Fruit fly (Drosophila melanogaster) whole organism, embryonic: Measurements from ENCODE around the gene Cyp4d14.

Experiments used
- ATbp ChIP-seq: fragments of 200-800 bp; sonication (Bioruptor generic); optimal IDR thresholded peaks from 2 replicates; lab custom pipeline; 2017; ENCODE audit warnings: missing biosample characterization, mild to moderate bottlenecking, missing genetic modification characterization, missing genetic modification reagents
- Awh ChIP-seq: fragments of 200-800 bp; sonication (Bioruptor generic); IDR thresholded peaks from 2 replicates; pipeline ENCODE4, ENCODE4 v1.3.6; 2022; ENCODE audit warnings: missing biosample characterization, missing genetic modification characterization
- CG12942 ChIP-seq: fragments of 200-800 bp; sonication (Bioruptor generic); optimal IDR thresholded peaks from 3 replicates; lab custom pipeline; 2016; ENCODE audit warnings: missing biosample characterization, missing genetic modification characterization
- CG13894 ChIP-seq: fragments of 200-800 bp; sonication (Bioruptor generic); optimal IDR thresholded peaks from 3 replicates; lab custom pipeline; 2018; ENCODE audit warnings: missing biosample characterization, mild to moderate bottlenecking, missing genetic modification characterization, moderate library complexity
- CG14050 ChIP-seq: fragments of 200-800 bp; sonication (Bioruptor generic); IDR thresholded peaks from 3 replicates; pipeline ENCODE4 v1.3.6; 2022; ENCODE audit warnings: missing biosample characterization, missing genetic modification characterization
- CG14441 ChIP-seq: fragments of 200-800 bp; sonication (Bioruptor generic); IDR thresholded peaks from 2 replicates; pipeline ENCODE4 v1.3.6; 2022; ENCODE audit warnings: missing biosample characterization, missing genetic modification characterization
- CG17802 ChIP-seq: fragments of 200-800 bp; sonication (Bioruptor generic); optimal IDR thresholded peaks from 2 replicates; lab custom pipeline; 2018; ENCODE audit warnings: missing biosample characterization, mild to moderate bottlenecking, missing genetic modification characterization, moderate library complexity
- CG18262 ChIP-seq: fragments of 200-800 bp; optimal IDR thresholded peaks from 3 replicates; lab custom pipeline; 2019; ENCODE audit warnings: missing biosample characterization, mild to moderate bottlenecking, missing genetic modification characterization, moderate library complexity
- CG2116 ChIP-seq: fragments of 200-800 bp; sonication (Bioruptor generic); optimal IDR thresholded peaks from 3 replicates; lab custom pipeline; 2018; ENCODE audit warnings: missing biosample characterization, mild to moderate bottlenecking, missing genetic modification characterization
- CG32772 ChIP-seq: fragments of 200-800 bp; sonication (Bioruptor generic); IDR thresholded peaks from 2 replicates; pipeline ENCODE4 v1.3.6; 2022; ENCODE audit warnings: missing biosample characterization, missing genetic modification characterization
- CG3995 ChIP-seq: fragments of 200-800 bp; sonication (Bioruptor generic); optimal IDR thresholded peaks from 3 replicates; lab custom pipeline; 2016; ENCODE audit warnings: missing biosample characterization, missing genetic modification characterization
- CG6689 ChIP-seq: fragments of 200-800 bp; sonication (Bioruptor generic); IDR thresholded peaks from 2 replicates; pipeline ENCODE4 v1.3.6; 2022; ENCODE audit warnings: missing biosample characterization, missing genetic modification characterization
- CG6765 ChIP-seq: fragments of 200-800 bp; sonication (Bioruptor generic); optimal IDR thresholded peaks from 3 replicates; lab custom pipeline; 2017; ENCODE audit warnings: missing biosample characterization, mild to moderate bottlenecking, missing genetic modification characterization
- CG7271 ChIP-seq: fragments of 200-800 bp; sonication (Bioruptor generic); optimal IDR thresholded peaks from 2 replicates; lab custom pipeline; 2018; ENCODE audit warnings: missing biosample characterization, mild to moderate bottlenecking, missing genetic modification characterization, moderate library complexity
- CG7357 ChIP-seq: fragments of 200-800 bp; sonication (Bioruptor generic); IDR thresholded peaks from 3 replicates; pipeline ENCODE4 v1.3.6; 2022; ENCODE audit warnings: missing biosample characterization, missing genetic modification characterization
- CG8290 ChIP-seq, 3 experiments: fragments of 200-800 bp; sonication (Bioruptor generic); optimal IDR thresholded peaks; 2 replicates each; lab custom pipeline; 2016 to 2019; ENCODE audit warnings: missing biosample characterization in 3 of 3, missing genetic modification characterization in 3 of 3, mild to moderate bottlenecking in 2 of 3, moderate library complexity in 1 of 3
- CG8359 ChIP-seq: fragments of 200-800 bp; sonication (Bioruptor generic); optimal IDR thresholded peaks from 2 replicates; lab custom pipeline; 2017; ENCODE audit warnings: missing biosample characterization, mild to moderate bottlenecking, missing genetic modification characterization, borderline replicate concordance
- CG9817 ChIP-seq: fragments of 200-800 bp; sonication (Bioruptor generic); optimal IDR thresholded peaks from 2 replicates; lab custom pipeline; 2018; ENCODE audit warnings: missing biosample characterization, mild to moderate bottlenecking, missing genetic modification characterization, moderate library complexity
- D19A ChIP-seq: fragments of 200-800 bp; optimal IDR thresholded peaks from 3 replicates; lab custom pipeline; 2019; ENCODE audit warnings: missing biosample characterization, mild to moderate bottlenecking, missing genetic modification characterization, moderate library complexity
- Ets97D ChIP-seq: fragments of 200-800 bp; sonication (Bioruptor generic); optimal IDR thresholded peaks from 3 replicates; lab custom pipeline; 2016; ENCODE audit warnings: missing biosample characterization, missing genetic modification characterization
- Lim3 ChIP-seq: fragments of 200-800 bp; sonication (Bioruptor generic); IDR thresholded peaks from 2 replicates; pipeline ENCODE4 v1.3.6; 2022; ENCODE audit warnings: missing biosample characterization, missing genetic modification characterization
- Med ChIP-seq: fragments of 200-800 bp; sonication (Bioruptor generic); peaks from one replicate; lab custom pipeline; 2016; ENCODE audit warnings: missing biosample characterization, missing genetic modification characterization, mild to moderate bottlenecking, inconsistent platforms, moderate library complexity
- NfI ChIP-seq: fragments of 200-800 bp; sonication (Bioruptor generic); optimal IDR thresholded peaks from 3 replicates; lab custom pipeline; 2018; ENCODE audit warnings: missing biosample characterization, mild to moderate bottlenecking, missing genetic modification characterization, moderate library complexity
- Opbp ChIP-seq: fragments of 200-800 bp; sonication (Bioruptor generic); IDR thresholded peaks from 3 replicates; pipeline ENCODE4 v1.3.6; 2022; ENCODE audit warnings: missing biosample characterization, missing genetic modification characterization; ENCODE audit not compliant: partially characterized antibody
- Pdp1 ChIP-seq, 2 experiments: fragments of 200-800 bp; sonication (Bioruptor generic); optimal IDR thresholded peaks; 3 replicates each; lab custom pipeline; 2016; ENCODE audit warnings: missing biosample characterization in 2 of 2, missing genetic modification characterization in 2 of 2, mild to moderate bottlenecking in 1 of 2, moderate library complexity in 1 of 2
- Spps ChIP-seq: fragments of 200-800 bp; sonication (Bioruptor generic); optimal IDR thresholded peaks from 2 replicates; lab custom pipeline; 2018; ENCODE audit warnings: missing biosample characterization, mild to moderate bottlenecking, missing genetic modification characterization
- Taf1 ChIP-seq: fragments of 200-800 bp; sonication (Bioruptor generic); IDR thresholded peaks from 2 replicates; pipeline ENCODE4 v1.3.6; 2022; ENCODE audit warnings: missing biosample characterization, missing genetic modification characterization
- bab2 ChIP-seq: fragments of 200-800 bp; sonication (Bioruptor generic); optimal IDR thresholded peaks from 2 replicates; lab custom pipeline; 2016; ENCODE audit warnings: missing biosample characterization, missing genetic modification characterization
- cato ChIP-seq: fragments of 200-800 bp; sonication (Bioruptor generic); optimal IDR thresholded peaks from 2 replicates; lab custom pipeline; 2016; ENCODE audit warnings: missing biosample characterization, missing genetic modification characterization, borderline replicate concordance
- danr ChIP-seq: fragments of 200-800 bp; sonication (Bioruptor generic); IDR thresholded peaks from 2 replicates; pipeline ENCODE4 v1.3.6; 2022; ENCODE audit warnings: missing biosample characterization, missing genetic modification characterization
- dysf ChIP-seq: fragments of 200-800 bp; sonication (Bioruptor generic); IDR thresholded peaks from 3 replicates; pipeline ENCODE4 v1.3.6; 2022; ENCODE audit warnings: missing biosample characterization, missing genetic modification characterization
- exex ChIP-seq: fragments of 200-800 bp; sonication (Bioruptor generic); optimal IDR thresholded peaks from 4 replicates; lab custom pipeline; 2018; ENCODE audit warnings: missing biosample characterization, mild to moderate bottlenecking, missing genetic modification characterization, moderate library complexity
- grau ChIP-seq: fragments of 200-800 bp; optimal IDR thresholded peaks from 3 replicates; lab custom pipeline; 2019; ENCODE audit warnings: missing biosample characterization, mild to moderate bottlenecking, missing genetic modification characterization, moderate library complexity
- lab ChIP-seq: fragments of 200-800 bp; sonication (Bioruptor generic); optimal IDR thresholded peaks from 3 replicates; lab custom pipeline; 2017; ENCODE audit warnings: missing biosample characterization, missing genetic modification characterization, mild to moderate bottlenecking, moderate library complexity, missing genetic modification reagents
- lmd ChIP-seq: fragments of 200-800 bp; sonication (Bioruptor generic); IDR thresholded peaks from 2 replicates; pipeline ENCODE4 v1.3.6; 2022; ENCODE audit warnings: missing biosample characterization, missing genetic modification characterization
- lola ChIP-seq, 3 experiments: fragments of >200 bp in 2 of 3; fragments of 200-800 bp in 1 of 3; sonication (Bioruptor generic) in 1 of 3; optimal IDR thresholded peaks; 2 replicates each; lab custom pipeline; 2017 to 2019; ENCODE audit warnings: missing biosample characterization in 3 of 3, missing genetic modification characterization in 3 of 3, mild to moderate bottlenecking in 1 of 3, moderate library complexity in 1 of 3
- lov ChIP-seq, 2 experiments: fragments of 200-800 bp in 1 of 2; fragments of >200 bp in 1 of 2; sonication (Bioruptor generic) in 1 of 2; IDR thresholded peaks in 1 of 2; optimal IDR thresholded peaks in 1 of 2; 2 replicates in 1 of 2; 3 replicates in 1 of 2; pipeline versions ENCODE4 v1.3.6 to Lab custom; 2017 to 2022; ENCODE audit warnings: missing biosample characterization in 1 of 2, missing genetic modification characterization in 1 of 2
- nerfin-1 ChIP-seq: fragments of 200-800 bp; sonication (Bioruptor generic); optimal IDR thresholded peaks from 3 replicates; lab custom pipeline; 2019; ENCODE audit warnings: missing biosample characterization, mild to moderate bottlenecking, missing genetic modification characterization, moderate library complexity
- odd ChIP-seq: fragments of 200-800 bp; sonication (Bioruptor generic); optimal IDR thresholded peaks from 2 replicates; lab custom pipeline; 2017; ENCODE audit warnings: missing biosample characterization, mild to moderate bottlenecking, missing genetic modification characterization
- p53 ChIP-seq: fragments of 200-800 bp; sonication (Bioruptor generic); optimal IDR thresholded peaks from 2 replicates; lab custom pipeline; 2016; ENCODE audit warnings: missing biosample characterization, missing genetic modification characterization
- phol ChIP-seq: fragments of 200-800 bp; sonication (Bioruptor generic); optimal IDR thresholded peaks from 3 replicates; lab custom pipeline; 2018; ENCODE audit warnings: missing biosample characterization, mild to moderate bottlenecking, missing genetic modification characterization, moderate library complexity
- slp2 ChIP-seq: fragments of 200-800 bp; sonication (Bioruptor generic); optimal IDR thresholded peaks from 2 replicates; lab custom pipeline; 2016; ENCODE audit warnings: missing biosample characterization, missing genetic modification characterization
- twi ChIP-seq: fragments of 200-800 bp; optimal IDR thresholded peaks from 2 replicates; lab custom pipeline; 2019; ENCODE audit warnings: missing biosample characterization, mild to moderate bottlenecking, missing genetic modification characterization, moderate library complexity

Gene Cyp4d14

DNA sequence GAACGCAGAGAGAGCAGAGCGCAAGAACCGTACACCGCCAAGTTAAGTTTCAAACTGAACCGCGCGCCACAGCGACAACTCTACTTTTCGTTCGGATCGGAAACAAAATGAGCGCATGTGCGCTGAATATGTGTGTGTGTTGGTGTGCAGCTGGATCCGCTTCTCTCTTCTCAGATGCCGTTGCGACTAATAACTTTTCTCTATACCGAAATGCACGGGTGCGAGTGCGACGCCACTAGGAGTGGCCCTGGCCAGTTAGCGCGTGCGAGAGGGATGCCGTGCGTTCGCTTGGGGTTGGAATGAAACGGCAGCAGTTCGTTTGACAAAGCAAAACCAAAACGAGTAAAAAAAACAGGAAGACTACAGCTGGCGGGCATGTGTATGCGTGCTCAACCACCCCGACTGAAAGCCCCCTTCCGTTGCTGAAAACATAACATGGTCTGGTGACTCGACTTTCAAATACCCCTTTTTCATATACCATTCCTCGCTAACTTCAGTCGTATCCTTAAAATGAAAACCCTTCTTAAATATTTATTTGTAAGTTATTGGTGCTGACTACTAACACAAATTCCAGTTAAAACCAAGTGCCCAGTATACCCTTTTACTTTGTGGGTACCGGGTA is 38.2 kb downstream of the Cyp4d14 start (continued):
- peak; percentile 100 for TF ChIP-seq cato (GFP tag; lab: Kevin White, UChicago)

DNA sequence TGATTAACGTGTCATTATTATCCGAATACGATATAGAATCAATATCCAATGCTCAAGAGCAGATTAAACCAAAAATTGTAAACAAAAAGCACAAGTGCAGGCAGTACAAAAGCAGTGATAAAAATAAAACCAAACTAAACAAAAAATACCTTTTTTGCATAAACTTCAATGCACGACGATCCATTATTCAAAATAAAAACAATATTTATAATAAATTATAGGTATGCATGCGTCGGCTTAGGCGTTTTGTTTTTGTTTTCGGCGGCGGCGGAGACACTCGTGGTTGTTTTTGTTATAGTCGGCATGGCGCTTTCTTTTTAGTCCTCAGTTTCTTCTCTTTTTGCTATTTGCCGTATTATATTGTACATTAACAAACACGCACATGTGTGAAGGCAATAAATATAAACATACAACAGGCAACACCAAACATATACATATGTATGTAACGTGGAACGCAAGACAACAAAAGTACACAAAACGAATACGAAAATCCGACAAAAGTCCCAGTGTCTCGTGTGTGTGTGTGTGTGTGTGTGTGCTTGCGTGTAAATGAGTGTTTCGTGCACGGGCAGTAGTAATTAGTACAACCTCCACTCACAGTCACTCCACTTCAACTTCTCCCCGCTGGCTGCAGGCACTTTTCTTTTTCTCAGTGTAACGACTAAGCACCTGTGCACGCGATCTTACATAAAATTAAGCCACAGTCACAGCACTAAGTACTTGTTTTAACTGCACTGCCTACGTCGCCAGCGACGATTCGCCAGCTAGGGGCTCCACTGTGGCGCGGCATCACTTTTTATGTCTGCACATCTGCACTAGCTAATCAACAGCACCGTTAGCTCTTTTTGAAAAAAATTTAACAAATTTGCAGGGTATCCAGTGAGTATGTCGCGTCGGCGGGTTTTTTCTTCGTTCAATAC is 39.0 kb downstream of the Cyp4d14 start:
- TF ChIP-seq lov (optimal IDR thresholded peaks at IDR 0.05; lab: Kevin White, UChicago) (peak; percentile 82), lov (GFP tag; IDR thresholded peaks at IDR 0.05; lab: Robert Waterston, UW) (no peak), CG13894 (tag; lab: Kevin White, UChicago) (no peak), ATbp (GFP tag; lab: Kevin White, UChicago) (peak; percentile 34), CG18262 (tag; lab: Kevin White, UChicago) (peak; percentile 6), CG2116 (GFP tag; lab: Kevin White, UChicago) (no peak), twi (tag; lab: Kevin White, UChicago) (peak; percentile 75), CG14050 (GFP tag; lab: Robert Waterston, UW) (peak; percentile 47; the same call in 1 of the 3 replicates), lola (GFP tag; optimal IDR thresholded peaks at IDR 0.05; lab: Kevin White, UChicago) (peak in 1 of 3 experiments; percentile 21), nerfin-1 (tag; lab: Kevin White, UChicago) (no peak), Spps (no peak), slp2 (GFP tag; lab: Kevin White, UChicago) (peak; percentile 50), CG6689 (GFP tag; lab: Robert Waterston, UW) (peak; percentile 37; the same call in 1 of the 2 replicates), dysf (GFP tag; lab: Robert Waterston, UW) (peak; percentile 68), Med (peak; percentile 53), bab2 (peak; percentile 49), CG12942 (GFP tag; lab: Kevin White, UChicago) (peak; percentile 15), Lim3 (GFP tag; lab: Robert Waterston, UW) (no peak), grau (tag; lab: Kevin White, UChicago) (peak; percentile 92), CG3995 (GFP tag; lab: Kevin White, UChicago) (no peak), Opbp (GFP tag; lab: Robert Waterston, UW) (no peak), odd (GFP tag; lab: Kevin White, UChicago) (no peak), CG32772 (peak; percentile 42; the same call in 1 of the 2 replicates), p53 (peak; percentile 38), CG7271 (tag; lab: Kevin White, UChicago) (peak; percentile 46), lab (GFP tag; lab: Kevin White, UChicago) (peak; percentile 6), CG14441 (GFP tag; lab: Robert Waterston, UW) (peak; percentile 75), CG17802 (tag; lab: Kevin White, UChicago) (peak; percentile 0), Awh (0 out of 2 replicates have a peak, but pooled peaks have one; percentile 21), danr (GFP tag; lab: Robert Waterston, UW) (no peak), phol (tag; lab: Kevin White, UChicago) (peak; percentile 40), CG7357 (GFP tag; lab: Robert Waterston, UW) (0 out of 3 replicates have a peak, but pooled peaks have one; percentile 54), CG8359 (peak; percentile 10), CG6765 (GFP tag; lab: Kevin White, UChicago) (no peak), Pdp1 (GFP tag; optimal IDR thresholded peaks at IDR 0.05; lab: Kevin White, UChicago) (peak; percentile 38 to 64), Taf1 (GFP tag; lab: Robert Waterston, UW) (peak; percentile 19; the same call in 1 of the 2 replicates), D19A (tag; lab: Kevin White, UChicago) (peak; percentile 98), NfI (GFP tag; lab: Kevin White, UChicago) (peak; percentile 21), CG9817 (tag; lab: Kevin White, UChicago) (peak; percentile 42), CG8290 (GFP tag; optimal IDR thresholded peaks at IDR 0.05; lab: Kevin White, UChicago) (no peak), CG8290 (tag; optimal IDR thresholded peaks at IDR 0.05; lab: Kevin White, UChicago) (no peak), lmd (GFP tag; lab: Robert Waterston, UW) (peak; percentile 62), Ets97D (GFP tag; lab: Kevin White, UChicago) (no peak), exex (tag; lab: Kevin White, UChicago) (peak; percentile 28)
